Worm (Caenorhabditis elegans) whole organism, late embryonic: ENCODE data around the gene str-193.

ENCODE experiments used
- lim-6 ChIP-seq: sonication (generic microtip); optimal IDR thresholded peaks from 2 replicates; lab custom pipeline; 2016; ENCODE audit warnings: missing genetic modification characterization, missing compliant biosample characterization
- pha-4 ChIP-seq: fragments of 150-350 bp; optimal IDR thresholded peaks from 2 replicates; lab custom pipeline; 2018; ENCODE audit warnings: missing biosample characterization, missing genetic modification reagents, missing genetic modification characterization
- ttx-3 ChIP-seq: sonication (generic microtip); optimal IDR thresholded peaks from 2 replicates; lab custom pipeline; 2016; ENCODE audit warnings: missing genetic modification reagents, missing genetic modification characterization, missing compliant biosample characterization

- TF ChIP-seq ttx-3 (tag; lab: Kevin White, UChicago) (no peak), pha-4 (tag; lab: Kevin White, UChicago) (no peak), lim-6 (tag; lab: Kevin White, UChicago) (no peak)
These were observed 39.6 kb downstream of the str-193 start for ce11 chrV:9782045-9782444.
